Fruit fly (Drosophila melanogaster): ENCODE results near the gene CG1662.

DNA sequence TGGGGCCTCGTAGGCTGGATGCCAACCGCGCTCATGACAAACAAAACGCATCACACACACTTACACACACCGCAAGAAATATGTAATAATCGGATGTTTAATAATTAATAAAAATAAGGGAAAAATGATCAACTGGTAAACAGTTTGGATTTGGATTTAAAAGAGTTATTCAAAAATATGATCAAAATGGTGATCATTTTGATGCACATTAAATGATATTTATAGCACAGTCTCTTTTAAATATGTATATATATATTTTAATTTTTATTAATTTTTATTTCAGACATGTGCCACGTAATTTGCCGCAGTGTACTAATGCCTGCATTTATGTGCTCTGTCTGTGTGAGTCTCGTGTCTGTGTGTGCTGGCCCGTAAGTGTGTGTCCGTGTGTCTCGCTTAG lies 42.0 kb upstream of the CG1662 start:
- TF ChIP-seq CG7372 (GFP tag; IDR thresholded peaks at IDR 0.05) (no peak), pan (optimal IDR thresholded peaks at IDR 0.05) (no peak), pan (GFP tag; optimal IDR thresholded peaks at IDR 0.05 in 1 of 2, IDR thresholded peaks at IDR 0.05 in 1 of 2) (no peak), Myb (GFP tag; optimal IDR thresholded peaks at IDR 0.05) (no peak), tup (GFP tag; optimal IDR thresholded peaks at IDR 0.05) (no peak), CG8388 (GFP tag; optimal IDR thresholded peaks at IDR 0.05) (no peak)

All from whole organism, embryonic.